Fruit fly (Drosophila melanogaster) whole organism, embryonic: Measurements from ENCODE around the gene mrva.

Source experiments
- B-H1 ChIP-seq: fragments of 200-800 bp; sonication (Bioruptor generic); IDR thresholded peaks from 3 replicates; pipeline ENCODE4 v1.3.6; 2022; ENCODE audit warnings: missing biosample characterization, missing genetic modification characterization
- BEAF-32 ChIP-seq: fragments of 200-800 bp; sonication (Bioruptor generic); optimal IDR thresholded peaks from 3 replicates; lab custom pipeline; 2017; ENCODE audit warnings: missing biosample characterization, missing genetic modification characterization, mild to moderate bottlenecking, moderate library complexity, missing genetic modification reagents
- BtbVII ChIP-seq: fragments of 200-800 bp; sonication (Bioruptor generic); optimal IDR thresholded peaks from 3 replicates; lab custom pipeline; 2017; ENCODE audit warnings: missing biosample characterization, mild to moderate bottlenecking, missing genetic modification characterization
- CG10321 ChIP-seq: fragments of 200-800 bp; sonication (Bioruptor generic); IDR thresholded peaks from 2 replicates; pipeline ENCODE4 v1.3.6; 2022; ENCODE audit warnings: missing biosample characterization, missing genetic modification characterization
- CG11723 ChIP-seq: fragments of 200-800 bp; sonication (Bioruptor generic); optimal IDR thresholded peaks from 2 replicates; lab custom pipeline; 2017; ENCODE audit warnings: missing biosample characterization, mild to moderate bottlenecking, missing genetic modification characterization
- CG12236 ChIP-seq: fragments of 200-800 bp; sonication (Bioruptor generic); optimal IDR thresholded peaks from 2 replicates; lab custom pipeline; 2016; ENCODE audit warnings: missing biosample characterization, missing genetic modification characterization
- CG13424 ChIP-seq: fragments of 200-800 bp; sonication (Bioruptor generic); optimal IDR thresholded peaks from 2 replicates; lab custom pipeline; 2019; ENCODE audit warnings: missing biosample characterization, mild to moderate bottlenecking, missing genetic modification characterization, moderate library complexity
- CG17361 ChIP-seq: fragments of 200-800 bp; sonication (Bioruptor generic); IDR thresholded peaks from 3 replicates; pipeline ENCODE4 v1.3.6; 2022; ENCODE audit warnings: missing biosample characterization, missing genetic modification characterization
- CG18011 ChIP-seq: fragments of 200-800 bp; sonication (Bioruptor generic); optimal IDR thresholded peaks from 2 replicates; lab custom pipeline; 2017; ENCODE audit warnings: missing biosample characterization, missing genetic modification characterization, mild to moderate bottlenecking, moderate library complexity, missing genotype
- CG2889 ChIP-seq: fragments of 200-800 bp; sonication (Bioruptor generic); IDR thresholded peaks from 3 replicates; pipeline ENCODE4 v1.3.6; 2022; ENCODE audit warnings: missing biosample characterization, missing genetic modification characterization
- CG3995 ChIP-seq: fragments of 200-800 bp; sonication (Bioruptor generic); optimal IDR thresholded peaks from 3 replicates; lab custom pipeline; 2016; ENCODE audit warnings: missing biosample characterization, missing genetic modification characterization
- CG4617 ChIP-seq: fragments of 200-800 bp; sonication (Bioruptor generic); optimal IDR thresholded peaks from 3 replicates; lab custom pipeline; 2016; ENCODE audit warnings: missing biosample characterization, missing genetic modification characterization, borderline replicate concordance
- CG8359 ChIP-seq: fragments of 200-800 bp; sonication (Bioruptor generic); optimal IDR thresholded peaks from 2 replicates; lab custom pipeline; 2017; ENCODE audit warnings: missing biosample characterization, mild to moderate bottlenecking, missing genetic modification characterization, borderline replicate concordance
- CG9876 ChIP-seq: fragments of 200-800 bp; sonication (Bioruptor generic); optimal IDR thresholded peaks from 2 replicates; lab custom pipeline; 2016; ENCODE audit warnings: missing biosample characterization, missing genetic modification characterization
- CG9932 ChIP-seq: fragments of 200-800 bp; sonication (Bioruptor generic); IDR thresholded peaks from 2 replicates; pipeline ENCODE4 v1.3.6; 2022; ENCODE audit warnings: missing biosample characterization, missing genetic modification characterization
- CTCF ChIP-seq: fragments of 200-800 bp; sonication (Bioruptor generic); optimal IDR thresholded peaks from 2 replicates; lab custom pipeline; 2017; ENCODE audit warnings: missing biosample characterization, mild to moderate bottlenecking, missing genetic modification characterization, moderate library complexity
- CoRest ChIP-seq: fragments of 200-800 bp; sonication (Bioruptor generic); optimal IDR thresholded peaks from 3 replicates; lab custom pipeline; 2018; ENCODE audit warnings: missing biosample characterization, mild to moderate bottlenecking, missing genetic modification characterization, moderate library complexity
- Dbx ChIP-seq: fragments of 200-800 bp; sonication (Bioruptor generic); IDR thresholded peaks from 3 replicates; pipeline ENCODE4 v1.3.6; 2022; ENCODE audit warnings: missing biosample characterization, missing genetic modification characterization
- E2f1 ChIP-seq: fragments of 200-800 bp; sonication (Bioruptor generic); IDR thresholded peaks from 2 replicates; pipeline ENCODE4 v1.3.6; 2022; ENCODE audit warnings: missing biosample characterization, missing genetic modification characterization
- E2f2 ChIP-seq: fragments of 200-800 bp; sonication (Bioruptor generic); IDR thresholded peaks from 2 replicates; pipeline ENCODE4 v1.3.6; 2022; ENCODE audit warnings: missing biosample characterization, missing genetic modification characterization
- Eip74EF ChIP-seq, 2 experiments: fragments of 200-800 bp in 1 of 2; fragments of >200 bp in 1 of 2; sonication (Bioruptor generic) in 1 of 2; optimal IDR thresholded peaks; 2 replicates each; lab custom pipeline; 2017 to 2019; ENCODE audit warnings: missing biosample characterization in 2 of 2, missing genetic modification characterization in 2 of 2, mild to moderate bottlenecking in 1 of 2, moderate library complexity in 1 of 2
- HLH54F ChIP-seq: fragments of 200-800 bp; sonication (Bioruptor generic); optimal IDR thresholded peaks from 3 replicates; lab custom pipeline; 2016; ENCODE audit warnings: missing biosample characterization, missing genetic modification characterization
- MBD-R2 ChIP-seq: fragments of 200-800 bp; sonication (Bioruptor generic); IDR thresholded peaks from 2 replicates; pipeline ENCODE4 v1.3.6; 2022; ENCODE audit warnings: missing biosample characterization, missing genetic modification characterization
- MTF-1 ChIP-seq: fragments of 200-800 bp; sonication (Bioruptor generic); optimal IDR thresholded peaks from 2 replicates; lab custom pipeline; 2018; ENCODE audit warnings: missing biosample characterization, mild to moderate bottlenecking, missing genetic modification characterization, borderline replicate concordance
- Med ChIP-seq: fragments of 200-800 bp; sonication (Bioruptor generic); peaks from one replicate; lab custom pipeline; 2016; ENCODE audit warnings: missing biosample characterization, missing genetic modification characterization, mild to moderate bottlenecking, inconsistent platforms, moderate library complexity
- NFAT ChIP-seq: fragments of 200-800 bp; sonication (Bioruptor generic); IDR thresholded peaks from 2 replicates; pipeline ENCODE4 v1.3.6; 2022; ENCODE audit warnings: missing biosample characterization, missing genetic modification characterization
- Ptx1 ChIP-seq: fragments of 200-800 bp; sonication (Bioruptor generic); IDR thresholded peaks from 2 replicates; pipeline ENCODE4 v1.3.6; 2022; ENCODE audit warnings: missing biosample characterization, missing genetic modification characterization
- Ravus ChIP-seq: fragments of 200-800 bp; sonication (Bioruptor generic); IDR thresholded peaks from 2 replicates; pipeline ENCODE4 v1.3.6; 2022; ENCODE audit warnings: missing biosample characterization, missing genetic modification characterization
- Rfx ChIP-seq: fragments of 200-800 bp; sonication (Bioruptor generic); IDR thresholded peaks from 2 replicates; pipeline ENCODE4 v1.3.6; 2022; ENCODE audit warnings: missing biosample characterization, missing genetic modification characterization
- Scr ChIP-seq: fragments of 200-800 bp; sonication (Bioruptor generic); IDR thresholded peaks from 2 replicates; pipeline ENCODE4 v1.3.6; 2022; ENCODE audit warnings: missing biosample characterization, missing genetic modification characterization; ENCODE audit not compliant: partially characterized antibody
- Ssrp ChIP-seq: fragments of 200-800 bp; sonication (Bioruptor generic); optimal IDR thresholded peaks from 2 replicates; lab custom pipeline; 2018; ENCODE audit warnings: missing biosample characterization, mild to moderate bottlenecking, missing genetic modification characterization, moderate library complexity
- aop ChIP-seq: fragments of 200-800 bp; sonication (Bioruptor generic); IDR thresholded peaks from 2 replicates; pipeline ENCODE4 v1.3.6; 2022; ENCODE audit warnings: missing biosample characterization, missing genetic modification characterization
- bowl ChIP-seq: fragments of 200-800 bp; sonication (Bioruptor generic); IDR thresholded peaks from 2 replicates; pipeline ENCODE4 v1.3.6; 2022; ENCODE audit warnings: missing biosample characterization, missing genetic modification characterization
- caup ChIP-seq: fragments of 200-800 bp; sonication (Bioruptor generic); optimal IDR thresholded peaks from 3 replicates; lab custom pipeline; 2017; ENCODE audit warnings: missing biosample characterization, mild to moderate bottlenecking, missing genetic modification characterization, moderate library complexity; ENCODE audit not compliant: severe bottlenecking
- ci ChIP-seq: fragments of 200-800 bp; sonication (Bioruptor generic); IDR thresholded peaks from 3 replicates; pipeline ENCODE4 v1.3.6; 2022; ENCODE audit warnings: missing biosample characterization, missing genetic modification characterization
- crol ChIP-seq: fragments of 200-800 bp; sonication (Bioruptor generic); IDR thresholded peaks from 2 replicates; pipeline ENCODE4 v1.3.6; 2022; ENCODE audit warnings: missing biosample characterization, missing genetic modification characterization
- ems ChIP-seq: fragments of 200-800 bp; sonication (Bioruptor generic); optimal IDR thresholded peaks from 3 replicates; lab custom pipeline; 2016; ENCODE audit warnings: missing biosample characterization, missing genetic modification characterization
- grn ChIP-seq: fragments of 200-800 bp; sonication (Bioruptor generic); optimal IDR thresholded peaks from 3 replicates; lab custom pipeline; 2017; ENCODE audit warnings: missing biosample characterization, missing genetic modification characterization
- kah ChIP-seq: fragments of 200-800 bp; sonication (Bioruptor generic); optimal IDR thresholded peaks from 2 replicates; lab custom pipeline; 2018; ENCODE audit warnings: missing biosample characterization, mild to moderate bottlenecking, missing genetic modification characterization
- klu ChIP-seq: fragments of 200-800 bp; sonication (Bioruptor generic); IDR thresholded peaks from 2 replicates; pipeline ENCODE4 v1.3.6; 2022; ENCODE audit warnings: missing biosample characterization, missing genetic modification characterization
- mirr ChIP-seq: fragments of 200-800 bp; sonication (Bioruptor generic); optimal IDR thresholded peaks from 3 replicates; lab custom pipeline; 2018; ENCODE audit warnings: missing biosample characterization, mild to moderate bottlenecking, missing genetic modification characterization
- pum ChIP-seq: fragments of 200-800 bp; sonication (Bioruptor generic); optimal IDR thresholded peaks from 2 replicates; lab custom pipeline; 2016; ENCODE audit warnings: missing biosample characterization, missing genetic modification characterization
- ro ChIP-seq: fragments of 200-800 bp; sonication (Bioruptor generic); IDR thresholded peaks from 2 replicates; pipeline ENCODE4 v1.3.6; 2022; ENCODE audit warnings: missing biosample characterization, missing genetic modification characterization
- sisA ChIP-seq: fragments of 200-800 bp; sonication (Bioruptor generic); IDR thresholded peaks from 2 replicates; pipeline ENCODE4 v1.3.6; 2022; ENCODE audit warnings: missing biosample characterization, missing genetic modification characterization
- slbo ChIP-seq: fragments of 200-800 bp; sonication (Bioruptor generic); IDR thresholded peaks from 2 replicates; pipeline ENCODE4 v1.3.6; 2022; ENCODE audit warnings: missing biosample characterization, missing genetic modification characterization
- sob ChIP-seq: fragments of 200-800 bp; sonication (Bioruptor generic); IDR thresholded peaks from 2 replicates; pipeline ENCODE4 v1.3.6; 2022; ENCODE audit warnings: missing biosample characterization, missing genetic modification characterization
- sqz ChIP-seq: fragments of 200-800 bp; sonication (Bioruptor generic); optimal IDR thresholded peaks from 3 replicates; lab custom pipeline; 2018; ENCODE audit warnings: missing biosample characterization, mild to moderate bottlenecking, missing genetic modification characterization
- stc ChIP-seq: fragments of 200-800 bp; sonication (Bioruptor generic); IDR thresholded peaks from 2 replicates; pipeline ENCODE4 v1.3.6; 2022; ENCODE audit warnings: missing biosample characterization, missing genetic modification characterization
- stwl ChIP-seq: fragments of 200-800 bp; sonication (Bioruptor generic); optimal IDR thresholded peaks from 3 replicates; lab custom pipeline; 2018; ENCODE audit warnings: missing biosample characterization, mild to moderate bottlenecking, missing genetic modification characterization, moderate library complexity
- tna ChIP-seq: fragments of 200-800 bp; sonication (Bioruptor generic); IDR thresholded peaks from 2 replicates; pipeline ENCODE4 v1.3.6; 2022; ENCODE audit warnings: missing biosample characterization, missing genetic modification characterization; ENCODE audit not compliant: partially characterized antibody
- zfh1 ChIP-seq: fragments of 200-800 bp; sonication (Bioruptor generic); IDR thresholded peaks from 3 replicates; pipeline ENCODE4 v1.3.6; 2022; ENCODE audit warnings: missing biosample characterization, missing genetic modification characterization

The mrva gene

dm6 chr3L:7338786-7339185 lies 10.1 kb upstream of the mrva start (continued):
- TF ChIP-seq ro (GFP tag; lab: Robert Waterston, UW) (no peak), CG13424 (no peak), klu (GFP tag; lab: Robert Waterston, UW) (no peak), slbo (GFP tag; lab: Robert Waterston, UW) (peak; percentile 43; the same call in 1 of the 2 replicates), HLH54F (no peak), B-H1 (GFP tag; lab: Robert Waterston, UW) (no peak), Rfx (GFP tag; lab: Robert Waterston, UW) (peak; percentile 43; the same call in 1 of the 2 replicates), MBD-R2 (GFP tag; lab: Robert Waterston, UW) (peak; percentile 63), pum (no peak), CG12236 (GFP tag; lab: Kevin White, UChicago) (no peak), NFAT (GFP tag; lab: Robert Waterston, UW) (peak; percentile 36; the same call in 1 of the 2 replicates), grn (no peak), crol (GFP tag; lab: Robert Waterston, UW) (no peak), aop (GFP tag; lab: Robert Waterston, UW) (no peak), ems (GFP tag; lab: Kevin White, UChicago) (no peak), bowl (GFP tag; lab: Robert Waterston, UW) (peak; percentile 11; the same call in 1 of the 2 replicates), CTCF (GFP tag; lab: Kevin White, UChicago) (no peak), CG17361 (no peak), CG2889 (no peak), E2f1 (GFP tag; lab: Robert Waterston, UW) (peak; percentile 38; the same call in 1 of the 2 replicates), Ptx1 (GFP tag; lab: Robert Waterston, UW) (no peak), stc (GFP tag; lab: Robert Waterston, UW) (no peak), caup (GFP tag; lab: Kevin White, UChicago) (no peak), stwl (tag; lab: Kevin White, UChicago) (peak; percentile 36), CG8359 (GFP tag; lab: Kevin White, UChicago) (no peak), CG18011 (GFP tag; lab: Kevin White, UChicago) (no peak), kah (no peak), sisA (GFP tag; lab: Robert Waterston, UW) (no peak), E2f2 (GFP tag; lab: Robert Waterston, UW) (peak; percentile 46; the same call in 1 of the 2 replicates), BEAF-32 (GFP tag; lab: Kevin White, UChicago) (no peak), CG9876 (GFP tag; lab: Kevin White, UChicago) (no peak), zfh1 (GFP tag; lab: Robert Waterston, UW) (0 out of 3 replicates have a peak, but pooled peaks have one; percentile 39), Eip74EF (GFP tag; optimal IDR thresholded peaks at IDR 0.05; lab: Kevin White, UChicago) (no peak), mirr (GFP tag; lab: Kevin White, UChicago) (no peak), CG10321 (GFP tag; lab: Robert Waterston, UW) (no peak), Scr (GFP tag; lab: Robert Waterston, UW) (0 out of 2 replicates have a peak, but pooled peaks have one; percentile 13), CG3995 (GFP tag; lab: Kevin White, UChicago) (peak; percentile 65), CoRest (tag; lab: Kevin White, UChicago) (no peak), ci (GFP tag; lab: Robert Waterston, UW) (0 out of 3 replicates have a peak, but pooled peaks have one; percentile 20), MTF-1 (GFP tag; lab: Kevin White, UChicago) (no peak), Ssrp (tag; lab: Kevin White, UChicago) (no peak), sob (GFP tag; lab: Robert Waterston, UW) (peak; percentile 12; the same call in 1 of the 2 replicates), sqz (GFP tag; lab: Kevin White, UChicago) (no peak), CG9932 (GFP tag; lab: Robert Waterston, UW) (peak; percentile 40; the same call in 1 of the 2 replicates), Ravus (GFP tag; lab: Robert Waterston, UW) (no peak), CG4617 (peak; percentile 33), BtbVII (GFP tag; lab: Kevin White, UChicago) (no peak), Dbx (GFP tag; lab: Robert Waterston, UW) (no peak), CG11723 (GFP tag; lab: Kevin White, UChicago) (no peak), tna (GFP tag; lab: Robert Waterston, UW) (no peak), Med (GFP tag; lab: Kevin White, UChicago) (peak; percentile 84)
- TF ChIP-seq, all 482 proteins: peak for 23
